Worm (Caenorhabditis elegans): ENCODE results near the gene C18H7.1.

C18H7.1 gene

DNA sequence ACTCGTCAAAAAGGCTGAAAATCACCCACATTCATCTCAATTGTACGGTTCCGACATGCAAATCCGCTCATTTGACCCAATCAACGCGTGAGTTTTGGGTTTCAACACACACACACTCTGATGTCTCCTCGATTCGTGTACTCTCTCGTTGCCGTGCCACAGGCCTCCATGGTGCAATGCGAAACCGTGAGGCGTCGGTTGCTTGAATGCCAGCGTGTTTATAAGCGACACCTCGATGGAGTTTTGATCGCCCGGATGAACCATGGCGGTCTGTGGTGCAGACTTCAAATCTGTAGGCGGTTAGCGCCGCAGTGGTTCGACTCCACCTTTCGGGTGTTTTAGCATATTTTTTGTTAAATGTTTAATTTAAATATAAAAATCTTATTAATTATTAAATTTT, 42.6 kb downstream of the C18H7.1 start (continued):
- TF ChIP-seq pag-3 (tag; optimal IDR thresholded peaks at IDR 0.05; ENCODE audit: borderline replicate concordance, insufficient read depth) (no peak), snpc-4 (tag; optimal IDR thresholded peaks at IDR 0.05) (peak; percentile 99), ama-1 (optimal IDR thresholded peaks at IDR 0.05) (peak; percentile 68), nhr-28 (tag; optimal IDR thresholded peaks at IDR 0.05) (no peak), lir-3 (tag; optimal IDR thresholded peaks at IDR 0.05; ENCODE audit: poor library complexity) (peak; percentile 53), egl-27 (tag; optimal IDR thresholded peaks at IDR 0.05) (no peak), nhr-11 (tag; optimal IDR thresholded peaks at IDR 0.05) (no peak), grh-1 (GFP tag; IDR thresholded peaks at IDR 0.05) (peak; percentile 70), sptf-1 (tag; optimal IDR thresholded peaks at IDR 0.05) (no peak), F16B12.6 (tag; optimal IDR thresholded peaks at IDR 0.05) (peak; percentile 27), ceh-82 (tag; optimal IDR thresholded peaks at IDR 0.05) (peak; percentile 56 to 77 (median 59)), isw-1 (GFP tag; IDR thresholded peaks at IDR 0.05) (peak; percentile 21; the same call in 1 of the 2 replicates), fkh-4 (tag; optimal IDR thresholded peaks at IDR 0.05; ENCODE audit: borderline replicate concordance) (no peak), nhr-47 (tag; optimal IDR thresholded peaks at IDR 0.05) (peak; percentile 89), sup-37 (GFP tag; optimal IDR thresholded peaks at IDR 0.05) (peak; percentile 60), vab-15 (tag; optimal IDR thresholded peaks at IDR 0.05) (no peak), alr-1 (tag; optimal IDR thresholded peaks at IDR 0.05; ENCODE audit: borderline replicate concordance) (no peak), C34B4.2 (tag; optimal IDR thresholded peaks at IDR 0.05) (no peak), mdl-1 (tag; optimal IDR thresholded peaks at IDR 0.05) (peak in 1 of 2 experiments; percentile 52), ets-5 (GFP tag; IDR thresholded peaks at IDR 0.05) (no peak), nhr-85 (tag) (peak; percentile 80), dsc-1 (tag; optimal IDR thresholded peaks at IDR 0.05) (peak; percentile 88), nhr-84 (tag; optimal IDR thresholded peaks at IDR 0.05) (no peak), rnt-1 (tag; optimal IDR thresholded peaks at IDR 0.05) (peak; percentile 94), tbx-2 (tag; optimal IDR thresholded peaks at IDR 0.05) (peak; percentile 61), nhr-77 (tag; optimal IDR thresholded peaks at IDR 0.05) (peak; percentile 24), elt-3 (tag; optimal IDR thresholded peaks at IDR 0.05) (peak in 1 of 6 experiments; percentile 22), C04F5.9 (tag; optimal IDR thresholded peaks at IDR 0.05) (peak; percentile 59), unc-86 (tag; optimal IDR thresholded peaks at IDR 0.05) (peak; percentile 51), xbp-1 (tag; optimal IDR thresholded peaks at IDR 0.05) (peak; percentile 75), pax-3 (tag; optimal IDR thresholded peaks at IDR 0.05) (no peak)

DNA sequence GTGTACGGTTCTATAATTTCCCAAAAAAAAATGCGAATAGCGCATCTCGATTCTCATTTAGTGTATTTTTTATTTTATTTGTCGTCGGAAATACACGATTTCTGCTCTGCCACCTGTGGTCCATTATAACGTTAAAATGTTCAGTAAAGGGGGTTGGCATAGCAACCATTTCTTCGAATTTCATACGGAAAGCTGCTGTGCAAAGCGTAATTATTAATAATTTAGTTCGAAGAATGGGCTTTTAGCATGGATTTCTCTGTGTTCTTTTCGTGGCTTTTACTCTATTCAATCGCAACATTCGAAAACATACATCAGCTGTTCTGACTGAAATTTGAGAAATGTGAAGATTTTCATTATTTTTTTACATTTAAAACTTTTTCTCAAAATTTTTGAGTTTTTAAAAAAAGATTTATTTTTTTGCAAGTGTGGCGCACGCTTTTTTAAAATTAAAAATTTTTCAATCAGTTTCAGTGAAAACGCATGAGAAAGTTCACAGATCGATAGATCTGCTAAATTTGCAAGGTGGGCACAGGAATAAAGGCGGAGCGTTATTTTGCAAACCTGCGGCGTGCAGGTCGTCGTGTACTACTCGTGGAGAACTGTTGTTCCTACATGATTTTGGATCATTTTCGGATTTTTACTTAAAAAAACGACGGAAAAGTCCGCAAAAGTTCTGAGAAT, 43.3 kb downstream of the C18H7.1 start:
- peak in 1 of 2 experiments; percentile 21 for TF ChIP-seq lin-35 (GFP tag; optimal IDR thresholded peaks at IDR 0.05)
- TF ChIP-seq Y116A8C.19 (tag; optimal IDR thresholded peaks at IDR 0.05; ENCODE audit: borderline replicate concordance) = no peak
- TF ChIP-seq mep-1 (tag; optimal IDR thresholded peaks at IDR 0.05) = peak; percentile 14
- TF ChIP-seq fkh-8 (tag; optimal IDR thresholded peaks at IDR 0.05) = peak; percentile 18

DNA sequence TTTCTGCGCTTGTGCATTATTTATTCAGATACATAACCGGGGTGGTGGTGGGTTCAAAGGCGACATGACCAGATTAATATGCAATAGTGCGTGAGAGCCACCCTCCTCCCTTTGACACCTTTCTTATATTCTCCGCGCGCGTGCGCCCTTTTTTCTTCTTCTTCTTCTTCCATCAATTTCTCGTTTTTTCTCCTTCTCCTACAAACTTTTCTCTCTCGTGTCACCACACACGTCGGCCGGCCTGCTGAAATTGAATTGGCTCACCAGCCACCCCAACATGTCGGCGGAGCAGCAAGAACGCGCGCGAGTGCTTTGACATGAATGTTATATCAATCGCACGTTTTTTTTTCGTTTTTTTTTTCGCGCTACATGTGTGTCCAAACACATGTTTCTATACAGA, 44.2 kb downstream of the C18H7.1 start:
- TF ChIP-seq nhr-47 (tag; optimal IDR thresholded peaks at IDR 0.05) = peak; percentile 42
- TF ChIP-seq dsc-1 (tag; optimal IDR thresholded peaks at IDR 0.05) = peak; percentile 33
- no peak for TF ChIP-seq xbp-1 (tag; optimal IDR thresholded peaks at IDR 0.05)
- no peak for TF ChIP-seq unc-30 (tag; optimal IDR thresholded peaks at IDR 0.05)
- no peak for TF ChIP-seq unc-98 (GFP tag; IDR thresholded peaks at IDR 0.05)
- peak; percentile 7 for TF ChIP-seq fkh-10 (GFP tag; optimal IDR thresholded peaks at IDR 0.05)
- peak; percentile 64 for TF ChIP-seq unc-86 (tag; optimal IDR thresholded peaks at IDR 0.05)
- peak; percentile 33 for TF ChIP-seq nhr-71 (tag; optimal IDR thresholded peaks at IDR 0.05)
- TF ChIP-seq nhr-28 (tag; optimal IDR thresholded peaks at IDR 0.05) = no peak
- TF ChIP-seq ceh-82 (tag; optimal IDR thresholded peaks at IDR 0.05) = peak in 1 of 3 experiments; percentile 42
- no peak for TF ChIP-seq unc-130 (tag; optimal IDR thresholded peaks at IDR 0.05)
- peak; percentile 0 for TF ChIP-seq egl-13 (tag; optimal IDR thresholded peaks at IDR 0.05)
- TF ChIP-seq fkh-8 (tag; optimal IDR thresholded peaks at IDR 0.05) = peak; percentile 67
- TF ChIP-seq lin-14 (GFP tag; optimal IDR thresholded peaks at IDR 0.05) = peak; percentile 64
- peak in 1 of 2 experiments; percentile 32 for TF ChIP-seq lsy-2 (tag; optimal IDR thresholded peaks at IDR 0.05)
- TF ChIP-seq snu-23 (GFP tag; optimal IDR thresholded peaks at IDR 0.05) = peak; percentile 4
- TF ChIP-seq lin-13 (GFP tag; optimal IDR thresholded peaks at IDR 0.05) = no peak
- no peak for TF ChIP-seq C04F5.9 (tag; optimal IDR thresholded peaks at IDR 0.05)
